Fruit fly (Drosophila melanogaster): Measurements from ENCODE around the gene ND-B8.

The ND-B8 gene

dm6 chr2L:4418819-4419218 is 35.6 kb upstream of the ND-B8 start (continued):
- TF ChIP-seq CG10654 (GFP tag; optimal IDR thresholded peaks at IDR 0.05) (no peak), HLH54F (GFP tag; optimal IDR thresholded peaks at IDR 0.05) (no peak), CG10462 (GFP tag; optimal IDR thresholded peaks at IDR 0.05) (no peak), CG6654 (GFP tag; optimal IDR thresholded peaks at IDR 0.05) (no peak), CG14050 (GFP tag; IDR thresholded peaks at IDR 0.05) (no peak), CG16815 (GFP tag; optimal IDR thresholded peaks at IDR 0.05) (no peak), hb (GFP tag; IDR thresholded peaks at IDR 0.05; ENCODE audit: partially characterized antibody) (peak; percentile 50; the same call in 1 of the 3 replicates), jigr1 (GFP tag; IDR thresholded peaks at IDR 0.05) (no peak), CG31441 (GFP tag; IDR thresholded peaks at IDR 0.05) (no peak), CG42726 (GFP tag; IDR thresholded peaks at IDR 0.05; ENCODE audit: partially characterized antibody) (peak; percentile 55), phol (tag; optimal IDR thresholded peaks at IDR 0.05) (no peak), da (GFP tag; optimal IDR thresholded peaks at IDR 0.05) (no peak), sim (GFP tag; IDR thresholded peaks at IDR 0.05) (no peak), ind (GFP tag; optimal IDR thresholded peaks at IDR 0.05) (no peak), wdn (GFP tag; IDR thresholded peaks at IDR 0.05) (no peak), z (GFP tag; IDR thresholded peaks at IDR 0.05) (no peak), bab2 (GFP tag; optimal IDR thresholded peaks at IDR 0.05) (no peak), MBD-R2 (GFP tag; IDR thresholded peaks at IDR 0.05) (no peak), Dref (GFP tag; IDR thresholded peaks at IDR 0.05) (no peak), CG12942 (GFP tag; optimal IDR thresholded peaks at IDR 0.05) (no peak), Opbp (GFP tag; IDR thresholded peaks at IDR 0.05; ENCODE audit: partially characterized antibody) (peak; percentile 69; the same call in 2 of the 3 replicates), CG10321 (GFP tag; IDR thresholded peaks at IDR 0.05) (no peak), ash1 (GFP tag; optimal IDR thresholded peaks at IDR 0.05) (no peak), HLHmδ (GFP tag; optimal IDR thresholded peaks at IDR 0.05) (no peak), tio (GFP tag; optimal IDR thresholded peaks at IDR 0.05) (no peak), Aef1 (GFP tag; IDR thresholded peaks at IDR 0.05) (no peak), TFAM (GFP tag; optimal IDR thresholded peaks at IDR 0.05) (no peak), CG7357 (GFP tag; IDR thresholded peaks at IDR 0.05) (no peak), fd96Cb (tag; optimal IDR thresholded peaks at IDR 0.05) (no peak), CG6254 (GFP tag; optimal IDR thresholded peaks at IDR 0.05) (no peak), pum (GFP tag; optimal IDR thresholded peaks at IDR 0.05) (no peak), Six4 (GFP tag; optimal IDR thresholded peaks at IDR 0.05) (no peak), Asciz (GFP tag; optimal IDR thresholded peaks at IDR 0.05) (no peak), gfzf (GFP tag; optimal IDR thresholded peaks at IDR 0.05) (no peak), klu (GFP tag; IDR thresholded peaks at IDR 0.05) (no peak), zf30C (GFP tag; optimal IDR thresholded peaks at IDR 0.05) (no peak), Mad (GFP tag; optimal IDR thresholded peaks at IDR 0.05) (no peak), Meics (GFP tag; optimal IDR thresholded peaks at IDR 0.05) (no peak), CG5180 (GFP tag; optimal IDR thresholded peaks at IDR 0.05) (no peak), sens-2 (GFP tag; IDR thresholded peaks at IDR 0.05) (no peak), CG6689 (GFP tag; IDR thresholded peaks at IDR 0.05) (no peak), CG6791 (GFP tag; IDR thresholded peaks at IDR 0.05; ENCODE audit: partially characterized antibody) (peak; percentile 77), CG7963 (GFP tag; IDR thresholded peaks at IDR 0.05; ENCODE audit: partially characterized antibody) (peak; percentile 51; the same call in 2 of the 3 replicates), GATAe (GFP tag; conservative IDR thresholded peaks at IDR 0.05) (no peak), CG14860 (GFP tag; IDR thresholded peaks at IDR 0.05; ENCODE audit: partially characterized antibody) (peak; percentile 59), slbo (GFP tag; IDR thresholded peaks at IDR 0.05) (0 out of 2 replicates have a peak, but pooled peaks have one; percentile 4), ap (GFP tag; IDR thresholded peaks at IDR 0.05) (no peak), Hr51 (GFP tag; optimal IDR thresholded peaks at IDR 0.05) (no peak), CG15073 (GFP tag; optimal IDR thresholded peaks at IDR 0.05) (no peak), ab (GFP tag; optimal IDR thresholded peaks at IDR 0.05) (no peak), br (optimal IDR thresholded peaks at IDR 0.05) (no peak), tgo (GFP tag; IDR thresholded peaks at IDR 0.05) (no peak)
